Fruit fly (Drosophila melanogaster): ENCODE results near the gene Dnali1.

Dnali1 gene

DNA sequence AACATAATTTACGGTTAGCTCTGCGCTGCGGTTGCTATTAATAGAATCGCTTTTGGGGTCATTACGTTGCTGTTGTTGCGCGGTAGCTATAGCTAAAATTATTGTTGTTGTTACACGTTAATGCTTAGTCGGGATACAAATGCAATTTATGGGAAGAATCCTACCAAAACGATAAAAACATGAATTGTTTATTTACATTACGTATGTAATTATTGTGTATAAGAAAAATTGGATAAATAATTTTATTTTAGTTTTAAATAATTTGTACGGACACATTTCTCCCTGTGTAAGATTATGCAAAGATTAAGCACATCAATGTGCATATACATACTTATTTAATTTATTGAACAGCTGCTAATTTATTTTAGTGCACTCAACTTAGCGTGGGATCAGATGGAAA is 41.2 kb downstream of the Dnali1 start (continued):
- TF ChIP-seq Aef1 (GFP tag; IDR thresholded peaks at IDR 0.05) (peak; percentile 20; the same call in 1 of the 3 replicates), Asciz (GFP tag; optimal IDR thresholded peaks at IDR 0.05) (peak; percentile 67), cg (GFP tag; optimal IDR thresholded peaks at IDR 0.05) (no peak), MBD-R2 (GFP tag; IDR thresholded peaks at IDR 0.05) (no peak), bsh (GFP tag; optimal IDR thresholded peaks at IDR 0.05) (peak in 1 of 2 experiments; percentile 92), knrl (GFP tag; IDR thresholded peaks at IDR 0.05; ENCODE audit: partially characterized antibody) (no peak), caup (GFP tag; optimal IDR thresholded peaks at IDR 0.05; ENCODE audit: severe bottlenecking) (no peak), CG3838 (GFP tag; optimal IDR thresholded peaks at IDR 0.05) (no peak), br (optimal IDR thresholded peaks at IDR 0.05) (no peak), CG7786 (GFP tag; optimal IDR thresholded peaks at IDR 0.05) (no peak), Camta (GFP tag; optimal IDR thresholded peaks at IDR 0.05) (no peak), CG2678 (tag; optimal IDR thresholded peaks at IDR 0.05) (peak; percentile 72), Nf-YC (tag; optimal IDR thresholded peaks at IDR 0.05) (no peak), fd3F (GFP tag; optimal IDR thresholded peaks at IDR 0.05) (no peak), crol (GFP tag; IDR thresholded peaks at IDR 0.05) (no peak), Oaz (GFP tag; IDR thresholded peaks at IDR 0.05) (no peak), pfk (GFP tag; optimal IDR thresholded peaks at IDR 0.05) (no peak), CG34224 (GFP tag; IDR thresholded peaks at IDR 0.05; ENCODE audit: partially characterized antibody) (no peak), CG10431 (GFP tag; optimal IDR thresholded peaks at IDR 0.05) (no peak), cas (GFP tag; IDR thresholded peaks at IDR 0.05) (no peak), CG30403 (GFP tag; optimal IDR thresholded peaks at IDR 0.05) (peak; percentile 11), sqz (GFP tag; optimal IDR thresholded peaks at IDR 0.05) (no peak), ro (GFP tag; IDR thresholded peaks at IDR 0.05) (no peak), fu2 (GFP tag; optimal IDR thresholded peaks at IDR 0.05) (no peak), chn (GFP tag; optimal IDR thresholded peaks at IDR 0.05) (no peak), chinmo (GFP tag; IDR thresholded peaks at IDR 0.05; ENCODE audit: partially characterized antibody) (no peak), bab2 (GFP tag; optimal IDR thresholded peaks at IDR 0.05) (no peak), sna (GFP tag; IDR thresholded peaks at IDR 0.05; ENCODE audit: partially characterized antibody) (no peak), CG3163 (GFP tag; optimal IDR thresholded peaks at IDR 0.05) (no peak), tx (GFP tag; optimal IDR thresholded peaks at IDR 0.05) (no peak), CG7839 (tag; optimal IDR thresholded peaks at IDR 0.05) (peak; percentile 73), gt (GFP tag; IDR thresholded peaks at IDR 0.05) (no peak), sens-2 (GFP tag; IDR thresholded peaks at IDR 0.05) (no peak), CG17802 (tag; optimal IDR thresholded peaks at IDR 0.05) (no peak), fd64A (GFP tag; optimal IDR thresholded peaks at IDR 0.05) (no peak), D (optimal IDR thresholded peaks at IDR 0.05) (no peak), D (GFP tag; optimal IDR thresholded peaks at IDR 0.05) (peak; percentile 58), CG2116 (GFP tag; optimal IDR thresholded peaks at IDR 0.05) (no peak), YL-1 (GFP tag; optimal IDR thresholded peaks at IDR 0.05) (no peak), Oli (tag; optimal IDR thresholded peaks at IDR 0.05) (peak; percentile 71), CG1602 (GFP tag; optimal IDR thresholded peaks at IDR 0.05) (peak; percentile 41), BEAF-32 (GFP tag; optimal IDR thresholded peaks at IDR 0.05) (no peak), kah (GFP tag; optimal IDR thresholded peaks at IDR 0.05) (peak; percentile 46), CG3407 (GFP tag; optimal IDR thresholded peaks at IDR 0.05) (peak; percentile 12), exex (tag; optimal IDR thresholded peaks at IDR 0.05) (no peak), Mrtf (GFP tag; IDR thresholded peaks at IDR 0.05) (no peak), zen2 (GFP tag; IDR thresholded peaks at IDR 0.05; ENCODE audit: partially characterized antibody) (no peak), fd96Cb (tag; optimal IDR thresholded peaks at IDR 0.05) (peak; percentile 75), CG8089 (GFP tag; optimal IDR thresholded peaks at IDR 0.05) (no peak), cwo (GFP tag; optimal IDR thresholded peaks at IDR 0.05) (no peak), CG30431 (GFP tag; optimal IDR thresholded peaks at IDR 0.05) (no peak)

Measured in whole organism, embryonic.